Fruit fly (Drosophila melanogaster) whole organism, embryonic: ENCODE measurements around the gene Ctr1B.

ENCODE experiments used
- Antp ChIP-seq: fragments of 200-800 bp; sonication (Bioruptor generic); optimal IDR thresholded peaks from 3 replicates; lab custom pipeline; 2016; ENCODE audit warnings: missing biosample characterization, missing genetic modification characterization
- Atf3 ChIP-seq: fragments of 200-800 bp; sonication (Bioruptor generic); optimal IDR thresholded peaks from 3 replicates; lab custom pipeline; 2016; ENCODE audit warnings: missing biosample characterization, missing genetic modification characterization
- Bdp1 ChIP-seq: fragments of 200-800 bp; sonication (Bioruptor generic); optimal IDR thresholded peaks from 3 replicates; lab custom pipeline; 2016; ENCODE audit warnings: missing biosample characterization, missing genetic modification characterization
- CG1024 ChIP-seq: fragments of 200-800 bp; sonication (Bioruptor generic); IDR thresholded peaks from 2 replicates; pipeline ENCODE4 v1.3.6; 2022; ENCODE audit warnings: missing biosample characterization, missing genetic modification characterization
- CG10274 ChIP-seq: fragments of 200-800 bp; sonication (Bioruptor generic); optimal IDR thresholded peaks from 3 replicates; lab custom pipeline; 2017; ENCODE audit warnings: missing biosample characterization, mild to moderate bottlenecking, missing genetic modification characterization
- CG11085 ChIP-seq: fragments of 200-800 bp; sonication (Bioruptor generic); IDR thresholded peaks from 2 replicates; pipeline ENCODE4 v1.3.6; 2022; ENCODE audit warnings: missing biosample characterization, missing genetic modification characterization
- CG12299 ChIP-seq: fragments of 200-800 bp; sonication (Bioruptor generic); optimal IDR thresholded peaks from 2 replicates; lab custom pipeline; 2018; ENCODE audit warnings: missing biosample characterization, mild to moderate bottlenecking, missing genetic modification characterization
- CG1233 ChIP-seq: fragments of 200-800 bp; sonication (Bioruptor generic); optimal IDR thresholded peaks from 4 replicates; lab custom pipeline; 2018; ENCODE audit warnings: missing biosample characterization, mild to moderate bottlenecking, missing genetic modification characterization
- CG13894 ChIP-seq: fragments of 200-800 bp; sonication (Bioruptor generic); optimal IDR thresholded peaks from 3 replicates; lab custom pipeline; 2018; ENCODE audit warnings: missing biosample characterization, mild to moderate bottlenecking, missing genetic modification characterization, moderate library complexity
- CG15514 ChIP-seq: fragments of 200-800 bp; sonication (Bioruptor generic); optimal IDR thresholded peaks from 3 replicates; lab custom pipeline; 2017; ENCODE audit warnings: missing biosample characterization, missing genetic modification characterization, mild to moderate bottlenecking, moderate library complexity, missing genetic modification reagents
- CG15601 ChIP-seq: fragments of 200-800 bp; sonication (Bioruptor generic); optimal IDR thresholded peaks from 3 replicates; lab custom pipeline; 2019; ENCODE audit warnings: missing biosample characterization, mild to moderate bottlenecking, missing genetic modification characterization, moderate library complexity
- CG17385 ChIP-seq: fragments of 200-800 bp; sonication (Bioruptor generic); optimal IDR thresholded peaks from 3 replicates; lab custom pipeline; 2018; ENCODE audit warnings: missing biosample characterization, mild to moderate bottlenecking, missing genetic modification characterization
- CG2120 ChIP-seq: fragments of 200-800 bp; sonication (Bioruptor generic); optimal IDR thresholded peaks from 3 replicates; lab custom pipeline; 2016; ENCODE audit warnings: missing biosample characterization, missing genetic modification characterization
- CG2712 ChIP-seq: fragments of 200-800 bp; optimal IDR thresholded peaks from 3 replicates; lab custom pipeline; 2019; ENCODE audit warnings: missing biosample characterization, mild to moderate bottlenecking, missing genetic modification characterization, moderate library complexity
- CG2875 ChIP-seq: fragments of 200-800 bp; sonication (Bioruptor generic); optimal IDR thresholded peaks from 2 replicates; lab custom pipeline; 2017; ENCODE audit warnings: missing biosample characterization, mild to moderate bottlenecking, missing genetic modification characterization, missing genetic modification reagents
- CG31365 ChIP-seq: fragments of 200-800 bp; sonication (Bioruptor generic); optimal IDR thresholded peaks from 2 replicates; lab custom pipeline; 2018; ENCODE audit warnings: missing biosample characterization, mild to moderate bottlenecking, missing genetic modification characterization
- CG4282 ChIP-seq: fragments of 200-800 bp; sonication (Bioruptor generic); optimal IDR thresholded peaks from 2 replicates; lab custom pipeline; 2016; ENCODE audit warnings: missing biosample characterization, missing genetic modification characterization
- CG4820 ChIP-seq: fragments of 200-800 bp; sonication (Bioruptor generic); optimal IDR thresholded peaks from 3 replicates; lab custom pipeline; 2016; ENCODE audit warnings: missing biosample characterization, missing genetic modification characterization
- CG7786 ChIP-seq: fragments of 200-800 bp; sonication (Bioruptor generic); optimal IDR thresholded peaks from 2 replicates; lab custom pipeline; 2016; ENCODE audit warnings: missing biosample characterization, missing genetic modification characterization
- CG9215 ChIP-seq: fragments of 200-800 bp; sonication (Bioruptor generic); IDR thresholded peaks from 2 replicates; pipeline ENCODE4 v1.3.6; 2022; ENCODE audit warnings: missing biosample characterization, missing genetic modification characterization
- Camta ChIP-seq: fragments of 200-800 bp; sonication (Bioruptor generic); optimal IDR thresholded peaks from 2 replicates; lab custom pipeline; 2016; ENCODE audit warnings: missing biosample characterization, missing genetic modification characterization
- CkIIα-i1 ChIP-seq: fragments of 200-800 bp; sonication (Bioruptor generic); IDR thresholded peaks from 2 replicates; pipeline ENCODE4 v1.3.6; 2022; ENCODE audit warnings: missing biosample characterization, missing genetic modification characterization
- H2.0 ChIP-seq: fragments of 200-800 bp; sonication (Bioruptor generic); IDR thresholded peaks from 2 replicates; pipeline ENCODE4 v1.3.6; 2022; ENCODE audit warnings: missing biosample characterization, missing genetic modification characterization
- HHEX ChIP-seq: fragments of 200-800 bp; sonication (Bioruptor generic); optimal IDR thresholded peaks from 3 replicates; lab custom pipeline; 2017; ENCODE audit warnings: missing biosample characterization, mild to moderate bottlenecking, missing genetic modification characterization, missing genetic modification reagents
- HLH3B ChIP-seq: fragments of 200-800 bp; sonication (Bioruptor generic); IDR thresholded peaks from 2 replicates; pipeline ENCODE4 v1.3.6; 2022; ENCODE audit warnings: missing biosample characterization, missing genetic modification characterization
- HLH4C ChIP-seq: fragments of 200-800 bp; sonication (Bioruptor generic); IDR thresholded peaks from 3 replicates; pipeline ENCODE4 v1.3.6; 2022; ENCODE audit warnings: missing biosample characterization, missing genetic modification characterization; ENCODE audit not compliant: partially characterized antibody
- HLHmδ ChIP-seq: fragments of 200-800 bp; sonication (Bioruptor generic); optimal IDR thresholded peaks from 2 replicates; lab custom pipeline; 2018; ENCODE audit warnings: missing biosample characterization, mild to moderate bottlenecking, missing genetic modification characterization, moderate library complexity
- MBD-R2 ChIP-seq: fragments of 200-800 bp; sonication (Bioruptor generic); IDR thresholded peaks from 2 replicates; pipeline ENCODE4 v1.3.6; 2022; ENCODE audit warnings: missing biosample characterization, missing genetic modification characterization
- MTF-1 ChIP-seq: fragments of 200-800 bp; sonication (Bioruptor generic); optimal IDR thresholded peaks from 2 replicates; lab custom pipeline; 2018; ENCODE audit warnings: missing biosample characterization, mild to moderate bottlenecking, missing genetic modification characterization, borderline replicate concordance
- Neu2 ChIP-seq: fragments of 200-800 bp; sonication (Bioruptor generic); optimal IDR thresholded peaks from 3 replicates; lab custom pipeline; 2016; ENCODE audit warnings: missing biosample characterization, missing genetic modification characterization, borderline replicate concordance
- Poxn ChIP-seq: fragments of 200-800 bp; sonication (Bioruptor generic); IDR thresholded peaks from 2 replicates; pipeline ENCODE4 v1.3.6; 2022; ENCODE audit warnings: missing biosample characterization, missing genetic modification characterization
- amos ChIP-seq: fragments of 200-800 bp; sonication (Bioruptor generic); IDR thresholded peaks from 2 replicates; pipeline ENCODE4 v1.3.6; 2022; ENCODE audit warnings: missing biosample characterization, missing genetic modification characterization; ENCODE audit not compliant: partially characterized antibody
- aop ChIP-seq: fragments of 200-800 bp; sonication (Bioruptor generic); IDR thresholded peaks from 2 replicates; pipeline ENCODE4 v1.3.6; 2022; ENCODE audit warnings: missing biosample characterization, missing genetic modification characterization
- chn ChIP-seq: fragments of 200-800 bp; sonication (Bioruptor generic); optimal IDR thresholded peaks from 2 replicates; lab custom pipeline; 2016; ENCODE audit warnings: missing biosample characterization, missing genetic modification characterization
- crol ChIP-seq: fragments of 200-800 bp; sonication (Bioruptor generic); IDR thresholded peaks from 2 replicates; pipeline ENCODE4 v1.3.6; 2022; ENCODE audit warnings: missing biosample characterization, missing genetic modification characterization
- crp ChIP-seq, 2 experiments: fragments of 200-800 bp; sonication (Bioruptor generic); optimal IDR thresholded peaks; 2 replicates in 1 of 2; 3 replicates in 1 of 2; lab custom pipeline; 2017; ENCODE audit warnings: missing biosample characterization in 2 of 2, missing genetic modification characterization in 2 of 2, mild to moderate bottlenecking in 1 of 2, moderate library complexity in 1 of 2
- dm ChIP-seq: fragments of 200-800 bp; sonication (Bioruptor generic); optimal IDR thresholded peaks from 3 replicates; lab custom pipeline; 2016; ENCODE audit warnings: missing biosample characterization, missing genetic modification characterization
- ems ChIP-seq: fragments of 200-800 bp; sonication (Bioruptor generic); optimal IDR thresholded peaks from 3 replicates; lab custom pipeline; 2016; ENCODE audit warnings: missing biosample characterization, missing genetic modification characterization
- gce ChIP-seq: fragments of 200-800 bp; sonication (Bioruptor generic); IDR thresholded peaks from 3 replicates; pipeline ENCODE4 v1.3.6; 2022; ENCODE audit warnings: missing biosample characterization, missing genetic modification characterization
- her ChIP-seq: fragments of 200-800 bp; sonication (Bioruptor generic); optimal IDR thresholded peaks from 2 replicates; lab custom pipeline; 2016; ENCODE audit warnings: missing biosample characterization, missing genetic modification characterization
- hth ChIP-seq: fragments of >200 bp; optimal IDR thresholded peaks from 2 replicates; lab custom pipeline; 2017; ENCODE audit warnings: inconsistent platforms
- jigr1 ChIP-seq: fragments of 200-800 bp; sonication (Bioruptor generic); IDR thresholded peaks from 3 replicates; pipeline ENCODE4 v1.3.6; 2022; ENCODE audit warnings: missing biosample characterization, missing genetic modification characterization
- ken ChIP-seq: fragments of 200-800 bp; sonication (Bioruptor generic); IDR thresholded peaks from 3 replicates; pipeline ENCODE4 v1.3.6; 2022; ENCODE audit warnings: missing biosample characterization, missing genetic modification characterization
- knrl ChIP-seq: fragments of 200-800 bp; sonication (Bioruptor generic); IDR thresholded peaks from 3 replicates; pipeline ENCODE4 v1.3.6; 2022; ENCODE audit warnings: missing biosample characterization, missing genetic modification characterization; ENCODE audit not compliant: partially characterized antibody
- mam ChIP-seq: fragments of 200-800 bp; sonication (Bioruptor generic); optimal IDR thresholded peaks from 3 replicates; lab custom pipeline; 2016; ENCODE audit warnings: missing biosample characterization, missing genetic modification characterization
- mld ChIP-seq: fragments of 200-800 bp; sonication (Bioruptor generic); IDR thresholded peaks from 3 replicates; pipeline ENCODE4 v1.3.6; 2022; ENCODE audit warnings: missing biosample characterization, missing genetic modification characterization; ENCODE audit not compliant: partially characterized antibody
- oc ChIP-seq: fragments of 200-800 bp; sonication (Bioruptor generic); optimal IDR thresholded peaks from 2 replicates; lab custom pipeline; 2018; ENCODE audit warnings: missing biosample characterization, mild to moderate bottlenecking, missing genetic modification characterization, moderate library complexity
- org-1 ChIP-seq: fragments of 200-800 bp; sonication (Bioruptor generic); optimal IDR thresholded peaks from 2 replicates; lab custom pipeline; 2017; ENCODE audit warnings: missing biosample characterization, missing genetic modification characterization
- peb ChIP-seq: fragments of 200-800 bp; sonication (Bioruptor generic); IDR thresholded peaks from 2 replicates; pipeline ENCODE4 v1.3.6; 2022; ENCODE audit warnings: missing biosample characterization, missing genetic modification characterization
- pum ChIP-seq: fragments of 200-800 bp; sonication (Bioruptor generic); optimal IDR thresholded peaks from 2 replicates; lab custom pipeline; 2016; ENCODE audit warnings: missing biosample characterization, missing genetic modification characterization
- row ChIP-seq: fragments of 200-800 bp; sonication (Bioruptor generic); IDR thresholded peaks from 3 replicates; pipeline ENCODE4 v1.3.6; 2022; ENCODE audit warnings: missing biosample characterization, missing genetic modification characterization
- stwl ChIP-seq: fragments of 200-800 bp; sonication (Bioruptor generic); optimal IDR thresholded peaks from 3 replicates; lab custom pipeline; 2018; ENCODE audit warnings: missing biosample characterization, mild to moderate bottlenecking, missing genetic modification characterization, moderate library complexity

Gene Ctr1B

dm6 chr3R:8308515-8308959 is 8.9 kb upstream of the Ctr1B start, which contains the start of gene tex (continued):
- TF ChIP-seq crol (GFP tag; lab: Robert Waterston, UW) (no peak), knrl (GFP tag; lab: Robert Waterston, UW) (peak; percentile 27; the same call in 1 of the 3 replicates), Bdp1 (no peak), CG17385 (GFP tag; lab: Kevin White, UChicago) (no peak), gce (GFP tag; lab: Robert Waterston, UW) (no peak), pum (GFP tag; lab: Kevin White, UChicago) (no peak), Atf3 (no peak), Poxn (no peak), Antp (GFP tag; lab: Kevin White, UChicago) (no peak), CkIIα-i1 (no peak), HLHmδ (GFP tag; lab: Kevin White, UChicago) (peak; percentile 77), Neu2 (GFP tag; lab: Kevin White, UChicago) (no peak), CG10274 (GFP tag; lab: Kevin White, UChicago) (no peak), mam (no peak), ems (no peak), oc (tag; lab: Kevin White, UChicago) (peak; percentile 43), CG7786 (GFP tag; lab: Kevin White, UChicago) (no peak), mld (no peak), CG4820 (GFP tag; lab: Kevin White, UChicago) (no peak), CG1233 (peak; percentile 22), peb (no peak), aop (GFP tag; lab: Robert Waterston, UW) (no peak), CG31365 (tag; lab: Kevin White, UChicago) (peak; percentile 47), CG11085 (GFP tag; lab: Robert Waterston, UW) (no peak), stwl (tag; lab: Kevin White, UChicago) (peak; percentile 36), CG2875 (GFP tag; lab: Kevin White, UChicago) (peak; percentile 82), HLH3B (GFP tag; lab: Robert Waterston, UW) (no peak), CG13894 (tag; lab: Kevin White, UChicago) (no peak), HHEX (GFP tag; lab: Kevin White, UChicago) (peak; percentile 37), amos (peak; percentile 51), H2.0 (no peak), HLH4C (GFP tag; lab: Robert Waterston, UW) (no peak), CG2712 (tag; lab: Kevin White, UChicago) (peak; percentile 55), CG15601 (tag; lab: Kevin White, UChicago) (peak; percentile 55), MBD-R2 (GFP tag; lab: Robert Waterston, UW) (peak; percentile 76), jigr1 (GFP tag; lab: Robert Waterston, UW) (no peak), MTF-1 (GFP tag; lab: Kevin White, UChicago) (peak; percentile 74), hth (lab: Kevin White, UChicago) (no peak), CG1024 (GFP tag; lab: Robert Waterston, UW) (no peak), chn (GFP tag; lab: Kevin White, UChicago) (no peak), Camta (GFP tag; lab: Kevin White, UChicago) (no peak), dm (GFP tag; lab: Kevin White, UChicago) (no peak), crp (GFP tag; optimal IDR thresholded peaks at IDR 0.05; lab: Kevin White, UChicago) (no peak), org-1 (GFP tag; lab: Kevin White, UChicago) (peak; percentile 29), row (GFP tag; lab: Robert Waterston, UW) (no peak), CG15514 (GFP tag; lab: Kevin White, UChicago) (peak; percentile 56), CG4282 (GFP tag; lab: Kevin White, UChicago) (no peak), ken (no peak), her (GFP tag; lab: Kevin White, UChicago) (no peak), CG9215 (GFP tag; lab: Robert Waterston, UW) (no peak), CG2120 (GFP tag; lab: Kevin White, UChicago) (no peak), CG12299 (peak; percentile 13)
